Worm (Caenorhabditis elegans): ENCODE data around the gene nstp-2.
A peak's percentile ranks its signal among the peaks of the same experiment; 100 is the strongest.
"Not testable (repeated sequence)": the region's sequence is repeated elsewhere in the genome, so short reads cannot be mapped to it uniquely, and the experiment has no call there.

The nstp-2 gene

DNA sequence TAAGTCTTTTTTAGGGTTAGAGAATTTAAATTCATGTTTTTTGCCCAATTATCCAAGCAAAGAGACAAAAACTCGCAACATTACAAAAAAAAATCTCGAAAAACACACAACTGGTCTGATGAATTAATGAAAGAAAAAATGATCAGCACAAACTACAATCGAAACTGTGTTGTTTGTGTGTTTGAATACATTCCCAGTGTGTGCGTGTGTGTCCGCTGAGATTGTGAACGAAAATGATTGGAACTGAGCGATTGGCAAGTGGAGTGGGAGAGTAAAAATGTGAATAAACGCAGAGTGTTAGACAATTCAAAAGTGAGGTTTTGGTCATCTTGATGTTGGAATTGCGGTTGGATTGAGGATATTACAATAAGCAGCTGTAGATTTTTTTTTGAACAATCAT, 599 bp upstream of the nstp-2 start:
- no peak for TF ChIP-seq elt-2 (tag; optimal IDR thresholded peaks at IDR 0.05)
- TF ChIP-seq ceh-31 (tag; optimal IDR thresholded peaks at IDR 0.05) = no peak
- TF ChIP-seq npax-4 (tag; optimal IDR thresholded peaks at IDR 0.05) = no peak
- TF ChIP-seq hlh-13 (GFP tag; optimal IDR thresholded peaks at IDR 0.05) = no peak
- no peak for TF ChIP-seq sdc-2 (tag; optimal IDR thresholded peaks at IDR 0.05)
- no peak for TF ChIP-seq ceh-30 (tag; optimal IDR thresholded peaks at IDR 0.05)
- no peak for TF ChIP-seq pqm-1 (tag; optimal IDR thresholded peaks at IDR 0.05)

DNA sequence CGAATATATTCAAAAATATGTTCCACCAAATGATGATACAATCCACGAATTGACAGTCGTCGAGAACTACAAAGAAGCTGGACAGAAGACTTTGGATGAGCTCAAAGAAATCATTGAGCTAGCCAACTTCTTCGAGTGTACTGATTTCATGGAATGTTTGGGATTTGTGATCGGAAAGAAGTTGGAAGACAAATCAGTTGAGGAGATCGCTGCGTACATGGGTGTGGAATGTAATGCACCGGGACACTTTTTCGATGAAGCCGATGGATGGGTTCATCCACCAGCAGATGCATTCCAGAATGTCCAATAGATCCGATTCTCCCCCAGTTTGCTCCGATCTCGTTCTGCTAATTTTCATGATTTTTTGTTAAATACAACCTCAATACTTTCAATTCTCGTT, 2.4 kb downstream of the nstp-2 start:
- no peak for TF ChIP-seq odd-2 (tag; optimal IDR thresholded peaks at IDR 0.05)
- no peak for TF ChIP-seq ceh-45 (GFP tag; IDR thresholded peaks at IDR 0.05)
- no peak for TF ChIP-seq dmd-4 (tag; optimal IDR thresholded peaks at IDR 0.05; ENCODE audit: borderline replicate concordance)
- TF ChIP-seq zip-5 (tag; optimal IDR thresholded peaks at IDR 0.05) = no peak
- TF ChIP-seq C08G9.2 (tag; optimal IDR thresholded peaks at IDR 0.05) = no peak
- no peak for TF ChIP-seq syd-9 (tag; optimal IDR thresholded peaks at IDR 0.05)
- TF ChIP-seq pros-1 (tag; optimal IDR thresholded peaks at IDR 0.05) = no peak
- TF ChIP-seq fax-1 (tag; optimal IDR thresholded peaks at IDR 0.05) = no peak
- no peak for TF ChIP-seq lin-11 (tag; optimal IDR thresholded peaks at IDR 0.05)

DNA sequence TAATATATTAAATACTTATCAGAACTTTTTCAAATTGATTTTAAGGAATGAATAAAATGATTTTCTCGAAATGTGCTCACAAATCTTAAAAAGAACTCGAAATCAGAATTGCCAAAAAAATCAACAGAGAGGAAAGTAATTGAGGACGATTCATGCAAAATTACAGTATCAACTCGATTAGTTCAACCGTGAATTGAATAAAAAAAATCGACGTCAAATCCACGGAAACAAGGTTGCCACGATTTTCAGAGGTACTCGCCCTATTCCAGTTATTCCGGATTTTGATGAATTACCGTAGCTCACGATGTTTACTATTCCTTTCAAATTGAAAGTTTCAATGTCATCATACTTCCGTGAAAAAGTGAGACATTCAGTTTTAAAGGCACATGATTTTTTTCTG, 3.6 kb downstream of the nstp-2 start, which contains the start of gene F15B10.3:
TSS of gene F15B10.3 (plus strand) at position 301 of the 400 bp plus-strand sequence.
- TF ChIP-seq lim-6 (tag; optimal IDR thresholded peaks at IDR 0.05) = no peak
- TF ChIP-seq tbx-2 (tag; optimal IDR thresholded peaks at IDR 0.05) = no peak
- no peak for TF ChIP-seq ceh-48 (tag; optimal IDR thresholded peaks at IDR 0.05)
- TF ChIP-seq eyg-1 (tag; optimal IDR thresholded peaks at IDR 0.05) = no peak
- no peak for TF ChIP-seq C08G9.2 (tag; optimal IDR thresholded peaks at IDR 0.05)

DNA sequence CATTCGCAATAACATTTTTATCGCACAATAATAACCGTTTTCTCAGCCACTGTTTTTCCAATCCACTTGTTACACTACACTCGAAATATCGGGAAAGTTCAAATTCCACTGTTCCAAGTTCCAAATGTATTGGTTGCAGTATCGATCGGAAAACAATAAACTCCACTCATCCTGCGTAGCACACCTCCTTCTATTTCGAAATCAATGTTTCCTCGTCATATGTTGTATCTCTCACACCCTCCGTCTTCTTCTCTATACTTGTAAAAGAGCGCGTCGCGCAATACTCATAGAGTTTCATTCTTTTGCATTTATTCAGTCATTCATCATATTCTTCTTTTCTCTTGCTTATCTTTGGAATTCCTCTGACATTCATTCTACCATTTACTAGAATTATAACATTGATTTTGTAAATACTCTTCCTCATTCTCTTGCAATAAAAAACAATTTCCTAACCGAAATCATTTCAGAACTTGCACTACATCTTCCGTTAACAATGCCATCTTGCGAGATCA, 4.7 kb downstream of the nstp-2 start, which contains the start of gene sup-36:
TSS of gene sup-36 (plus strand) at position 462 of the 512 bp plus-strand sequence.
- TF ChIP-seq ceh-48 (tag; optimal IDR thresholded peaks at IDR 0.05) (peak; percentile 40), hlh-30 (tag; optimal IDR thresholded peaks at IDR 0.05; ENCODE audit: insufficient read depth) (peak; percentile 5), ceh-19 (GFP tag; optimal IDR thresholded peaks at IDR 0.05) (no peak)

DNA sequence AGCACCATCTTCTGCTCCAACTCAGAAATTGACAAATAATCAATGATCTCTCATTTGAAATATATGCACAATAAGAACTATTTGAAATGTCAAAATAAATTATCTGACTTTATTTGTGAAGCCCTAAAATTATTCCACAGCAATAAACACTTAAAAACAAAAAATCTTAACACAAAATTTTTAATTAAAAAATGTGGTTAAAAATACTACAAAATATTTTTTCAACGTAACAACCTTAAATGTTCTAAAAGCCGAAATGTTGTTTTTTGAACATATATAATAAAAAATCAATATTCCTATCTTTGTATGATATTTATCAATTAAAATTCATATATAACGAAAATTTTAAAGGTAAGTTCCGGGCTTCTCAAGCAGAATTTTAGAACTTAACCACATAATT, 6.5 kb downstream of the nstp-2 start, which contains the start of gene F38A5.8:
TSS of gene F38A5.8 (plus strand) at position 301 of the 400 bp plus-strand sequence.
- TF ChIP-seq unc-86 (tag; optimal IDR thresholded peaks at IDR 0.05) = no peak
- no peak for TF ChIP-seq pha-4 (tag; optimal IDR thresholded peaks at IDR 0.05)
- TF ChIP-seq C38D4.7 (GFP tag; optimal IDR thresholded peaks at IDR 0.05) = no peak
- TF ChIP-seq pag-3 (tag; optimal IDR thresholded peaks at IDR 0.05; ENCODE audit: borderline replicate concordance) = no peak
- TF ChIP-seq pros-1 (tag; optimal IDR thresholded peaks at IDR 0.05) = no peak
- no peak for TF ChIP-seq dve-1 (tag; optimal IDR thresholded peaks at IDR 0.05)

DNA sequence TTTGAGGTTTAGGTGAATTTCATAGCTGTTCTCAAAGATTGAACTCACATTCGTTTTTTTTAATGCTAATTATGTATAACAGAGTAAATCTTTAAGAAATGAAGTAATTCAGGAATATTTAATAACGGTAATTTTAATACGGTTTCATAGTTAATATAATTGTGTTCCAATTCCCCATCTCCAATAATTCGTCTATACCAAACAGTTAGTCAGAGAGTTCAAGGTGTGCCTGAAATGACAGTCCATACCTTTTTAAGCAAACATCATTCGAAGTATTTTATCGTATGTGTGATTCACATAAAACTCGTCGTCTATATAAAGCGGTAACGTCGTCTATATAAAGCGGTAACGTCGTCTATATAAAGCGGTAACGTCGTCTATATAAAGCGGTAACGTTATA, 7.2 kb downstream of the nstp-2 start, which contains the start of gene nspb-5:
TSS of gene nspb-5 (plus strand) at position 301 of the 400 bp plus-strand sequence.
- TF ChIP-seq C38D4.7 (GFP tag; optimal IDR thresholded peaks at IDR 0.05); ceh-2 (tag; optimal IDR thresholded peaks at IDR 0.05); che-1 (tag; optimal IDR thresholded peaks at IDR 0.05): not testable (repeated sequence)

DNA sequence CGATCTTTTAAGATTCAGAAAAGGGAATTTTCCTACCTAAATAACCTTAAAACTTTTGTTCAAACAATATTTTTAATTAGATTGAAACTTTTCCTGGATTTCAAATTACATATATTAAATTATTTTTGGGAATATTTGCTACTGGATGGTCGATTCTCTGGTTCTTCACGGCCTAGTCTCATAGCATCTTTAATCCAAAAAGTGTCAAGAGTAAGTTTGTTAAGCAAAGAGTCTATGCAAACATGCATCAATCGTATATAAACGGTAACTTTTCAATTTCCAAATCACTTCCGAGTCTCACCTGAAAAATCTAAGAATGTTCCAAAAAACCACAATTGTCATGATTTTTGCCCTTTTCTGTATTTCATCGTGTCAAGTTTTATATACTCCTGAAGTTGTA, 8.1 kb downstream of the nstp-2 start, which contains the start of gene nspb-4:
TSS of gene nspb-4 (plus strand) at position 301 of the 400 bp plus-strand sequence.
- not testable (repeated sequence) for TF ChIP-seq zip-5, nhr-11, sox-4 (tag; optimal IDR thresholded peaks at IDR 0.05)

Data from whole organism, late embryonic.